Worm (Caenorhabditis elegans): ENCODE data around the gene aat-8.

ce11 chrIV:3839420-3839819, 25.4 kb downstream of the aat-8 start, which contains the start of gene F28F9.2:
- TF ChIP-seq rbr-2 (tag; optimal IDR thresholded peaks at IDR 0.05) (no peak), pqm-1 (tag; optimal IDR thresholded peaks at IDR 0.05) (no peak), fos-1 (tag; optimal IDR thresholded peaks at IDR 0.05) (no peak)
